Fruit fly (Drosophila melanogaster): Measurements from ENCODE around the gene wupA.

wupA gene

DNA sequence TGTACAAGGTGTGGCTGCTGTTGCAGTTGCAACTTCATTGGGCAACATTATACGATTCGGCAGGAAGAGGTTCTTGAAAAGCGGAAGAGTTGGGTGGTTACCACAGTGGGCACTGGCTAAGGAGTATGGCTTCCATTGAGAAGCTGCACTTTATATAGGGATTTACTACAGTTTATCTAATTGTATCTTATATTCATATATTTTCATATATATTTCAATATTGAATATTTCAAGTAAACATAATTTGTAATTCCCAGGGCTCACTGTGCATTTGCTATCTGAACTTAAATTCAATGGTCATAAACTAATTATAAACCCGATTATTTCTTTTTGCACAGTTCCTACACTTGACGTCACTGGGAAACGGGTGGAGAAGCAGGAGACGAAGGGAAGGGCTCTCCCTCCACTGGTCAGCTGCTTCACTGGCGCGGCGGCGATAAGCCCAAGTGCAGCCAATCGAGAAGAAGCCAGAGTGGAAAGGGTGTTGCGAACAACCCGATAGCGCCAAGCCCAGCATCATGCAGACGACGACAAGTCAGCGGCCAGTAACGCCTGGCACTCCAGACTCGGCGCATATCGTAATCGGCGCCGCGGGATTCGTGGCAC is 21.9 kb downstream of the wupA start:
- TF ChIP-seq CG13287 (GFP tag; IDR thresholded peaks at IDR 0.05; ENCODE audit: partially characterized antibody) = no peak
- TF ChIP-seq PHDP (tag; optimal IDR thresholded peaks at IDR 0.05) = peak; percentile 53
- TF ChIP-seq CG18619 (GFP tag; optimal IDR thresholded peaks at IDR 0.05) = peak; percentile 19
- TF ChIP-seq CG15514 (GFP tag; optimal IDR thresholded peaks at IDR 0.05) = peak; percentile 11
- peak; percentile 35 for TF ChIP-seq CG7556 (GFP tag; optimal IDR thresholded peaks at IDR 0.05)
- peak; percentile 43 for TF ChIP-seq CG12391 (tag; optimal IDR thresholded peaks at IDR 0.05)
- peak; percentile 53 for TF ChIP-seq H2.0 (GFP tag; IDR thresholded peaks at IDR 0.05)
- TF ChIP-seq Ada2b (GFP tag; IDR thresholded peaks at IDR 0.05) = peak; percentile 40
- peak; percentile 59 for TF ChIP-seq exex (tag; optimal IDR thresholded peaks at IDR 0.05)
- TF ChIP-seq pan (optimal IDR thresholded peaks at IDR 0.05) = no peak
- TF ChIP-seq pan (GFP tag; optimal IDR thresholded peaks at IDR 0.05 in 1 of 2, IDR thresholded peaks at IDR 0.05 in 1 of 2) = peak in 1 of 2 experiments; percentile 12
- TF ChIP-seq HmgZ (tag; optimal IDR thresholded peaks at IDR 0.05) = peak; percentile 7
- TF ChIP-seq org-1 (GFP tag; optimal IDR thresholded peaks at IDR 0.05) = peak; percentile 8
- peak; percentile 71; the same call in 2 of the 3 replicates for TF ChIP-seq CG2889 (GFP tag; IDR thresholded peaks at IDR 0.05)
- peak; percentile 26 for TF ChIP-seq Fer1 (GFP tag; optimal IDR thresholded peaks at IDR 0.05)
- 0 out of 2 replicates have a peak, but pooled peaks have one; percentile 10 for TF ChIP-seq CG9215 (GFP tag; IDR thresholded peaks at IDR 0.05)
- TF ChIP-seq CG13894 (tag; optimal IDR thresholded peaks at IDR 0.05) = peak; percentile 25
- TF ChIP-seq Oli (tag; optimal IDR thresholded peaks at IDR 0.05) = peak; percentile 48
- peak; percentile 16 for TF ChIP-seq BtbVII (GFP tag; optimal IDR thresholded peaks at IDR 0.05)
- TF ChIP-seq al (GFP tag; IDR thresholded peaks at IDR 0.05) = peak; percentile 47
- peak; percentile 2 for TF ChIP-seq scrt (GFP tag; optimal IDR thresholded peaks at IDR 0.05)
- TF ChIP-seq Dek (tag; optimal IDR thresholded peaks at IDR 0.05) = peak; percentile 28
- TF ChIP-seq CG8924 (tag; optimal IDR thresholded peaks at IDR 0.05) = peak; percentile 38
- TF ChIP-seq CG18599 (GFP tag; optimal IDR thresholded peaks at IDR 0.05) = peak; percentile 72
- peak; percentile 45 for TF ChIP-seq CG9932 (GFP tag; IDR thresholded peaks at IDR 0.05)
- TF ChIP-seq Xbp1 (GFP tag; optimal IDR thresholded peaks at IDR 0.05) = peak; percentile 28
- peak; percentile 15 to 36 for TF ChIP-seq bsh (GFP tag; optimal IDR thresholded peaks at IDR 0.05)
- peak; percentile 47 for TF ChIP-seq fd3F (GFP tag; optimal IDR thresholded peaks at IDR 0.05)
- no peak for TF ChIP-seq CG12104 (GFP tag; optimal IDR thresholded peaks at IDR 0.05)
- peak; percentile 23 for TF ChIP-seq CG10147 (GFP tag; optimal IDR thresholded peaks at IDR 0.05)
- peak; percentile 8; the same call in 1 of the 2 replicates for TF ChIP-seq E2f1 (GFP tag; IDR thresholded peaks at IDR 0.05)
- no peak for TF ChIP-seq Hr39 (optimal IDR thresholded peaks at IDR 0.05)
- peak; percentile 17; the same call in 1 of the 3 replicates for TF ChIP-seq CG14050 (GFP tag; IDR thresholded peaks at IDR 0.05)
- TF ChIP-seq NfI (GFP tag; optimal IDR thresholded peaks at IDR 0.05) = peak; percentile 35
- no peak for TF ChIP-seq peb (GFP tag; IDR thresholded peaks at IDR 0.05)
- peak; percentile 54 for TF ChIP-seq CG17359 (tag; optimal IDR thresholded peaks at IDR 0.05)
- TF ChIP-seq caup (GFP tag; optimal IDR thresholded peaks at IDR 0.05; ENCODE audit: severe bottlenecking) = peak; percentile 32
- TF ChIP-seq CG17328 (GFP tag; IDR thresholded peaks at IDR 0.05) = 0 out of 2 replicates have a peak, but pooled peaks have one; percentile 36
- TF ChIP-seq E2f2 (GFP tag; IDR thresholded peaks at IDR 0.05) = peak; percentile 35; the same call in 1 of the 2 replicates
- TF ChIP-seq ssp (GFP tag; IDR thresholded peaks at IDR 0.05) = no peak
- TF ChIP-seq dmrt11E (tag; optimal IDR thresholded peaks at IDR 0.05) = peak; percentile 16
- TF ChIP-seq CG7987 (GFP tag; optimal IDR thresholded peaks at IDR 0.05) = no peak
- TF ChIP-seq CG12659 (GFP tag; optimal IDR thresholded peaks at IDR 0.05) = peak; percentile 43
- peak; percentile 62 for TF ChIP-seq gem (tag; optimal IDR thresholded peaks at IDR 0.05)
- TF ChIP-seq CG32532 (GFP tag; IDR thresholded peaks at IDR 0.05) = peak; percentile 60
- peak; percentile 55 for TF ChIP-seq CG9817 (tag; optimal IDR thresholded peaks at IDR 0.05)
- TF ChIP-seq Sox100B (GFP tag; optimal IDR thresholded peaks at IDR 0.05) = peak; percentile 6
- TF ChIP-seq CG6654 (GFP tag; optimal IDR thresholded peaks at IDR 0.05) = no peak
- peak; percentile 20 for TF ChIP-seq CG6683 (GFP tag; optimal IDR thresholded peaks at IDR 0.05)
